Worm (Caenorhabditis elegans) whole organism, L4 larva: ENCODE measurements around the gene atl-1.
A peak's percentile ranks its signal among the peaks of the same experiment; 100 is the strongest.

Experiments used
- F44E2.7 ChIP-seq: fragments of 200-800 bp; sonication (Bioruptor generic); IDR thresholded peaks from 2 replicates; pipeline ENCODE4 v2.1.2; 2022; ENCODE audit warnings: missing genetic modification characterization, missing compliant biosample characterization
- T26A8.4 ChIP-seq: fragments of 200-800 bp; sonication (Bioruptor generic); IDR thresholded peaks from 2 replicates; pipeline ENCODE4 v1.3.6; 2022; ENCODE audit warnings: missing genetic modification characterization, missing compliant biosample characterization
- Y75B8A.6 ChIP-seq: fragments of 200-800 bp; sonication (Bioruptor generic); IDR thresholded peaks from 2 replicates; pipeline ENCODE4 v1.3.6; 2022; ENCODE audit warnings: missing genetic modification reagents, missing genetic modification characterization, missing compliant biosample characterization
- ZK546.5 ChIP-seq, 2 experiments: sonication (generic microtip); optimal IDR thresholded peaks; 2 replicates each; lab custom pipeline; 2017; ENCODE audit warnings: missing biosample characterization in 2 of 2, missing genetic modification characterization in 2 of 2
- aly-2 ChIP-seq: sonication (generic microtip); optimal IDR thresholded peaks from 2 replicates; lab custom pipeline; 2018; ENCODE audit warnings: missing biosample characterization, missing genetic modification characterization
- cey-2 ChIP-seq: sonication (generic microtip); optimal IDR thresholded peaks from 3 replicates; lab custom pipeline; 2017; ENCODE audit warnings: missing genetic modification characterization, mild to moderate bottlenecking, missing compliant biosample characterization, antibody characterized with exemption, borderline replicate concordance; ENCODE audit not compliant: insufficient read depth
- ctbp-1 ChIP-seq: fragments of 200-800 bp; sonication (Bioruptor generic); IDR thresholded peaks from 2 replicates; pipeline ENCODE4 v1.3.6; 2022; ENCODE audit warnings: missing genetic modification reagents, missing genetic modification characterization, missing compliant biosample characterization
- daf-16 ChIP-seq, 3 experiments: sonication (generic microtip); optimal IDR thresholded peaks; 2 replicates each; lab custom pipeline; 2016 to 2017; ENCODE audit warnings: missing genetic modification characterization in 3 of 3, missing genetic modification reagents in 3 of 3, mild to moderate bottlenecking in 2 of 3, missing compliant biosample characterization in 2 of 3, missing biosample characterization in 1 of 3, moderate library complexity in 1 of 3
- daf-8 ChIP-seq: fragments of 200-800 bp; sonication (Bioruptor generic); IDR thresholded peaks from 2 replicates; pipeline ENCODE4 v1.3.6; 2022; ENCODE audit warnings: missing genetic modification characterization, missing compliant biosample characterization
- dmd-6 ChIP-seq: fragments of 200-800 bp; sonication (Bioruptor generic); IDR thresholded peaks from 2 replicates; pipeline ENCODE4 v1.3.6; 2022; ENCODE audit warnings: missing genetic modification reagents, missing genetic modification characterization, missing compliant biosample characterization
- dmd-8 ChIP-seq: fragments of 200-800 bp; sonication (Bioruptor generic); IDR thresholded peaks from 2 replicates; pipeline ENCODE4 v1.3.6; 2022; ENCODE audit warnings: missing genetic modification characterization, missing compliant biosample characterization
- dpl-1 ChIP-seq: fragments of 150-350 bp; optimal IDR thresholded peaks from 2 replicates; lab custom pipeline; 2014; ENCODE audit warnings: missing biosample characterization, missing genetic modification reagents, missing genetic modification characterization
- duxl-1 ChIP-seq: sonication (generic microtip); optimal IDR thresholded peaks from 2 replicates; lab custom pipeline; 2016; ENCODE audit warnings: mild to moderate bottlenecking, missing genetic modification characterization, moderate library complexity, missing compliant biosample characterization; ENCODE audit not compliant: poor library complexity
- egl-27 ChIP-seq: sonication (generic microtip); optimal IDR thresholded peaks from 3 replicates; lab custom pipeline; 2017; ENCODE audit warnings: missing biosample characterization, missing genetic modification reagents, missing genetic modification characterization
- fkh-10 ChIP-seq: fragments of 150-350 bp; optimal IDR thresholded peaks from 2 replicates; lab custom pipeline; 2014; ENCODE audit warnings: missing biosample characterization, missing genetic modification reagents, missing genetic modification characterization
- fos-1 ChIP-seq: fragments of 150-350 bp; optimal IDR thresholded peaks from 2 replicates; lab custom pipeline; 2014; ENCODE audit warnings: missing biosample characterization, missing genetic modification characterization
- hmg-1.1 ChIP-seq: fragments of 200-800 bp; sonication (Bioruptor generic); IDR thresholded peaks from 2 replicates; pipeline ENCODE4 v1.3.6; 2022; ENCODE audit warnings: missing genetic modification reagents, missing genetic modification characterization, missing compliant biosample characterization
- jun-1 ChIP-seq: fragments of 150-350 bp; optimal IDR thresholded peaks from 2 replicates; lab custom pipeline; 2014; ENCODE audit warnings: missing biosample characterization, missing genetic modification reagents, missing genetic modification characterization
- lim-7 ChIP-seq: fragments of 200-800 bp; sonication (Bioruptor generic); IDR thresholded peaks from 2 replicates; pipeline ENCODE4 v1.3.6; 2022; ENCODE audit warnings: missing genetic modification characterization, missing compliant biosample characterization
- lin-13 ChIP-seq: fragments of 150-350 bp; optimal IDR thresholded peaks from 2 replicates; lab custom pipeline; 2014; ENCODE audit warnings: missing biosample characterization, missing genetic modification reagents, missing genetic modification characterization
- lin-15B ChIP-seq: fragments of 150-350 bp; sonication (generic microtip); optimal IDR thresholded peaks from 3 replicates; lab custom pipeline; 2014; ENCODE audit warnings: missing biosample characterization, missing genetic modification characterization
- lin-38 ChIP-seq: fragments of 200-800 bp; sonication (Bioruptor generic); IDR thresholded peaks from 2 replicates; pipeline ENCODE4 v1.3.6; 2022; ENCODE audit warnings: missing genetic modification reagents, missing genetic modification characterization, missing compliant biosample characterization
- lin-39 ChIP-seq: fragments of 150-350 bp; optimal IDR thresholded peaks from 2 replicates; lab custom pipeline; 2014; ENCODE audit warnings: missing biosample characterization, missing genetic modification reagents, missing genetic modification characterization
- lir-3 ChIP-seq: sonication (generic microtip); optimal IDR thresholded peaks from 2 replicates; lab custom pipeline; 2016; ENCODE audit warnings: mild to moderate bottlenecking, missing genetic modification characterization, missing compliant biosample characterization
- lsy-2 ChIP-seq, 2 experiments: fragments of 150-350 bp in 1 of 2; sonication (generic microtip) in 1 of 2; optimal IDR thresholded peaks; 2 replicates each; lab custom pipeline; 2014 to 2017; ENCODE audit warnings: missing biosample characterization in 2 of 2, missing genetic modification characterization in 2 of 2
- mdl-1 ChIP-seq, 2 experiments: fragments of 150-350 bp in 1 of 2; sonication (generic microtip) in 1 of 2; optimal IDR thresholded peaks; 2 replicates each; lab custom pipeline; 2014 to 2017; ENCODE audit warnings: missing biosample characterization in 2 of 2, missing genetic modification characterization in 2 of 2
- mes-2 ChIP-seq: sonication (generic microtip); optimal IDR thresholded peaks from 2 replicates; lab custom pipeline; 2016; ENCODE audit warnings: missing genotype, mild to moderate bottlenecking, missing genetic modification characterization, missing compliant biosample characterization; ENCODE audit not compliant: poor library complexity, severe bottlenecking
- mxl-2 ChIP-seq: fragments of 200-800 bp; sonication (Bioruptor generic); conservative IDR thresholded peaks from 2 replicates; pipeline ENCODE4 v1.3.6; 2022; ENCODE audit warnings: missing genetic modification reagents, missing genetic modification characterization, missing compliant biosample characterization
- nhr-102 ChIP-seq: sonication (generic microtip); optimal IDR thresholded peaks from 2 replicates; lab custom pipeline; 2016; ENCODE audit warnings: mild to moderate bottlenecking, missing genetic modification characterization, moderate library complexity, missing compliant biosample characterization
- nhr-28 ChIP-seq: fragments of 150-350 bp; optimal IDR thresholded peaks from 2 replicates; lab custom pipeline; 2014; ENCODE audit warnings: missing biosample characterization, missing genetic modification characterization
- nhr-76 ChIP-seq: fragments of 150-350 bp; optimal IDR thresholded peaks from 2 replicates; lab custom pipeline; 2014; ENCODE audit warnings: missing biosample characterization, missing genetic modification characterization
- php-3 ChIP-seq: fragments of 200-800 bp; sonication (Bioruptor generic); IDR thresholded peaks from 2 replicates; pipeline ENCODE4 v1.3.6; 2022; ENCODE audit warnings: missing genetic modification reagents, missing genetic modification characterization, missing compliant biosample characterization
- pqm-1 ChIP-seq: sonication (generic microtip); optimal IDR thresholded peaks from 2 replicates; lab custom pipeline; 2017; ENCODE audit warnings: missing biosample characterization, missing genetic modification characterization
- rbr-2 ChIP-seq: sonication (generic microtip); optimal IDR thresholded peaks from 2 replicates; lab custom pipeline; 2016; ENCODE audit warnings: missing genotype, missing genetic modification characterization, missing compliant biosample characterization
- saeg-2 ChIP-seq: fragments of 200-800 bp; sonication (Bioruptor generic); IDR thresholded peaks from 2 replicates; pipeline ENCODE4 v1.3.6; 2022; ENCODE audit warnings: missing genetic modification reagents, missing genetic modification characterization, missing compliant biosample characterization
- sdz-12 ChIP-seq: fragments of 200-800 bp; sonication (Bioruptor generic); optimal IDR thresholded peaks from 2 replicates; lab custom pipeline; 2018; ENCODE audit warnings: mild to moderate bottlenecking, missing genetic modification characterization, missing compliant biosample characterization
- set-16 ChIP-seq: fragments of 200-800 bp; sonication (Bioruptor generic); IDR thresholded peaks from 2 replicates; pipeline ENCODE4 v1.3.6; 2022; ENCODE audit warnings: missing genetic modification reagents, missing genetic modification characterization, missing compliant biosample characterization
- spr-1 ChIP-seq: sonication (generic microtip); optimal IDR thresholded peaks from 2 replicates; lab custom pipeline; 2016; ENCODE audit warnings: mild to moderate bottlenecking, missing genetic modification characterization, missing compliant biosample characterization
- spr-3 ChIP-seq: fragments of 200-800 bp; sonication (Bioruptor generic); optimal IDR thresholded peaks from 2 replicates; lab custom pipeline; 2018; ENCODE audit warnings: mild to moderate bottlenecking, missing genetic modification characterization, missing compliant biosample characterization
- tra-1 ChIP-seq: fragments of 200-800 bp; sonication (Bioruptor generic); IDR thresholded peaks from 2 replicates; pipeline ENCODE4 v1.3.6; 2022; ENCODE audit warnings: missing genetic modification reagents, missing genetic modification characterization, missing compliant biosample characterization
- unc-62 ChIP-seq, 3 experiments: fragments of 150-350 bp in 1 of 3; sonication (generic microtip); optimal IDR thresholded peaks in 2 of 3; peaks in 1 of 3; 1 replicate in 1 of 3; 2 replicates in 2 of 3; lab custom pipeline; 2014 to 2017; ENCODE audit warnings: missing biosample characterization in 3 of 3, missing genetic modification characterization in 3 of 3, missing genetic modification reagents in 3 of 3, missing genotype in 1 of 3
- zfp-2 ChIP-seq: sonication (generic microtip); optimal IDR thresholded peaks from 2 replicates; lab custom pipeline; 2016; ENCODE audit warnings: mild to moderate bottlenecking, missing genetic modification characterization, missing compliant biosample characterization
- zip-11 ChIP-seq: fragments of 200-800 bp; sonication (Bioruptor generic); IDR thresholded peaks from 2 replicates; pipeline ENCODE4 v1.3.6; 2022; ENCODE audit warnings: missing genetic modification characterization, missing compliant biosample characterization
- ztf-7 ChIP-seq: fragments of 150-350 bp; optimal IDR thresholded peaks from 2 replicates; lab custom pipeline; 2014; ENCODE audit warnings: missing biosample characterization, missing genetic modification characterization

atl-1 gene

DNA sequence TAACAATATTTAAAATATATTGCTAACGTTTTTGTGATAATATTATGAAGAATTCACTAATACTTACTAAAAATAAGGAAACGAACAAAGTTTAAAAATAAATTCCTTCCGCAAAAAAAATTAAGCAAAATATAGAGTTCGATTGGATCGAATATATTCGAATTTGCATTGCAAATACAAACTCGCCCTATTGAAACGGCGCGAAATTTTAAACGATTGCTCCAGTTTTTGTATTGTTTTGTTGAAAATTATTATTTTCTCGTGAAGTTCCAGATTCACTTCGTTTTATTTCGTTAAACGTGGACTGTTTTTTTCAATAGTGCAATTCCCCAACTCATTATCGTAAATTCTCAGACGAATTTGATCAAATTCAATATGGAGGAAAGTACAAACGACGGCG lies at the start of gene atl-1, which contains the start of gene hcp-2:
Gene atl-1, minus strand, starts transcription at position 89 of the 400 bp plus-strand sequence.
Gene hcp-2, plus strand, starts transcription at position 353 of the 400 bp plus-strand sequence.
- TF ChIP-seq mxl-2 (GFP tag; lab: Robert Waterston, UW) (no peak), dpl-1 (GFP tag; lab: Kevin White, UChicago) (peak; percentile 62), spr-3 (GFP tag; lab: Kevin White, UChicago) (no peak), saeg-2 (GFP tag; lab: Robert Waterston, UW) (no peak), tra-1 (GFP tag; lab: Robert Waterston, UW) (no peak), duxl-1 (no peak), rbr-2 (tag; lab: Kevin White, UChicago) (no peak), ctbp-1 (GFP tag; lab: Robert Waterston, UW) (no peak)
- TF ChIP-seq, all 104 proteins: peak for 1

DNA sequence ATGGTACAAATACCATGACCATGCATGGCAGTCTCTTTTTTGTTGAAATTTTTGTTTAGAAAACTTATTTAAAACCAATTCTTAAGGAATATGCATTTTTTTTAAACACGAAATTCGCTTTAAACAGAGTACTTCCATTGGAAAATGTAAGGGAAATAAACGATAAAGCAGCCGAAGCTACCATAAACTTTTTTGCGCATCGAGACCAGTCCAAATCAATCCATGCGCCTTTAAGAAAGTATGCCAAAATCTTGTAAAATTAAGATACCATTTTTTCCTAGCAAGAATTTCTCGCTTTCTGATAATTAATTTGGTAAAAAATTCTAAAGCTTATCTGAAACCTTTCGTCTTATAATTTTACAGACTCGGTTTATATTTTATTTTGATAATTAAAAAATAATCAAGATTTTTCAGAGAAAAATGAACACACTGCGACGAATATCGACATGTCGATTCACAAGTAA lies 47.3 kb upstream of the atl-1 start, which contains the start of gene ZK287.7:
Gene ZK287.7, plus strand, starts transcription at position 414 of the 464 bp plus-strand sequence.
- TF ChIP-seq Y75B8A.6 (GFP tag; lab: Robert Waterston, UW) (no peak), lir-3 (no peak), ZK546.5 (tag; optimal IDR thresholded peaks at IDR 0.05; lab: Kevin White, UChicago) (no peak), daf-8 (no peak), zfp-2 (no peak), aly-2 (tag; lab: Kevin White, UChicago) (no peak), nhr-102 (tag; lab: Kevin White, UChicago) (no peak), dmd-6 (GFP tag; lab: Robert Waterston, UW) (no peak), lin-39 (no peak), sdz-12 (GFP tag; lab: Kevin White, UChicago) (no peak), mxl-2 (GFP tag; lab: Robert Waterston, UW) (no peak), lin-38 (GFP tag; lab: Robert Waterston, UW) (no peak), lin-13 (no peak), nhr-76 (tag; lab: Kevin White, UChicago) (no peak), T26A8.4 (GFP tag; lab: Robert Waterston, UW) (no peak)

DNA sequence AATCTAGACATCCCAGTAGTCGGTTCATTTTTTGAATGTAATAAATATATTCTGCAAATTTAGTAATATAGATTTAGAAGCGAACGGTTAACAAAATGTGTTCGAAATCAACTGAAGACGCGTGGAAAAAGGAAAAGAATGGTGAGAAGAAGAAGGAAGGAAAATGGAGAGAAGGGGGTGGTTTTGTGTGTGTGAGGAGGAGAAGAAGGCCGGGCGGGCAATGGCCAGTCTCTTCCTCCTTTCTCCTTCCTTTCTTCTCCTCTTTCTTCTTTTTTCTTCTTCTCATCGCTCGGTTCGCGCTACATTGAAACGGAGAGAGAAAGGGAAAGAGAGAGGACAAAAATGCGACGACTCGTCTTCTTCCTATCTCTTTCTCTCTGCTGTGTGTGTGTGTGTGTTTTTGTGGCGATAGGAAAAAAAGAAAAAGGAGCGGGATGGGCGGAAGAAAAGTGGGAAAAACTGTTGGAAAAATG lies 46.8 kb upstream of the atl-1 start, which contains the start of gene ztf-9:
Gene ztf-9, minus strand, starts transcription at position 51 of the 473 bp plus-strand sequence.
- TF ChIP-seq lin-13 (peak; percentile 44), fos-1 (no peak), unc-62 (GFP tag; optimal IDR thresholded peaks at IDR 0.05 in 1 of 2; lab: Kevin White, UChicago) (peak in 1 of 2 experiments; percentile 92), unc-62 (tag; optimal IDR thresholded peaks at IDR 0.05; lab: Kevin White, UChicago) (no peak), zip-11 (no peak), php-3 (GFP tag; lab: Robert Waterston, UW) (no peak), lim-7 (no peak), lsy-2 (tag; optimal IDR thresholded peaks at IDR 0.05; lab: Kevin White, UChicago) (no peak), dmd-6 (GFP tag; lab: Robert Waterston, UW) (peak; percentile 46; the same call in 1 of the 2 replicates), nhr-28 (tag; lab: Kevin White, UChicago) (peak; percentile 79), fkh-10 (peak; percentile 13), egl-27 (no peak), mxl-2 (GFP tag; lab: Robert Waterston, UW) (no peak), dmd-8 (no peak), sdz-12 (GFP tag; lab: Kevin White, UChicago) (no peak), rbr-2 (tag; lab: Kevin White, UChicago) (peak; percentile 48), set-16 (GFP tag; lab: Robert Waterston, UW) (peak; percentile 81; the same call in 1 of the 2 replicates), mes-2 (tag; lab: Kevin White, UChicago) (no peak), lin-39 (no peak), zfp-2 (no peak), ztf-7 (tag; lab: Kevin White, UChicago) (no peak), lir-3 (no peak), mdl-1 (tag; optimal IDR thresholded peaks at IDR 0.05; lab: Kevin White, UChicago) (peak in 1 of 2 experiments; percentile 34), cey-2 (tag; lab: Kevin White, UChicago) (no peak), daf-16 (GFP tag; optimal IDR thresholded peaks at IDR 0.05; lab: Kevin White, UChicago) (peak in 1 of 2 experiments; percentile 8), daf-16 (tag; optimal IDR thresholded peaks at IDR 0.05; lab: Kevin White, UChicago) (peak; percentile 10), hmg-1.1 (GFP tag; lab: Robert Waterston, UW) (peak; percentile 83), lin-15B (tag; lab: Kevin White, UChicago) (no peak), ctbp-1 (GFP tag; lab: Robert Waterston, UW) (peak; percentile 58; the same call in 1 of the 2 replicates), nhr-102 (tag; lab: Kevin White, UChicago) (no peak), daf-8 (no peak), spr-1 (tag; lab: Kevin White, UChicago) (no peak), jun-1 (tag; lab: Kevin White, UChicago) (no peak), F44E2.7 (GFP tag; lab: Robert Waterston, UW) (no peak), pqm-1 (tag; lab: Kevin White, UChicago) (peak; percentile 11)
